Fruit fly (Drosophila melanogaster): ENCODE results near the gene Faf2.

Faf2 gene

dm6 chr2L:18732760-18733530, 24.5 kb upstream of the Faf2 start (continued):
- TF ChIP-seq otp (GFP tag; IDR thresholded peaks at IDR 0.05) (no peak), unc-4 (GFP tag; IDR thresholded peaks at IDR 0.05; ENCODE audit: partially characterized antibody) (no peak), CG10565 (GFP tag; optimal IDR thresholded peaks at IDR 0.05) (no peak), CG9727 (GFP tag; optimal IDR thresholded peaks at IDR 0.05) (no peak), Jarid2 (GFP tag; optimal IDR thresholded peaks at IDR 0.05) (peak; percentile 92), tna (GFP tag; IDR thresholded peaks at IDR 0.05; ENCODE audit: partially characterized antibody) (no peak), Rfx (GFP tag; IDR thresholded peaks at IDR 0.05) (no peak), Hmx (GFP tag; optimal IDR thresholded peaks at IDR 0.05) (no peak), sens-2 (GFP tag; IDR thresholded peaks at IDR 0.05) (no peak), gce (GFP tag; IDR thresholded peaks at IDR 0.05) (no peak), CG3407 (GFP tag; optimal IDR thresholded peaks at IDR 0.05) (no peak), sd (tag; optimal IDR thresholded peaks at IDR 0.05) (peak; percentile 88), CG6254 (GFP tag; optimal IDR thresholded peaks at IDR 0.05) (no peak), Antp (GFP tag; optimal IDR thresholded peaks at IDR 0.05) (no peak), luna (GFP tag; optimal IDR thresholded peaks at IDR 0.05) (no peak), YL-1 (GFP tag; optimal IDR thresholded peaks at IDR 0.05) (no peak), hkb (optimal IDR thresholded peaks at IDR 0.05) (no peak), hkb (GFP tag; IDR thresholded peaks at IDR 0.05) (no peak), B-H2 (GFP tag; optimal IDR thresholded peaks at IDR 0.05) (no peak), CG12299 (tag; optimal IDR thresholded peaks at IDR 0.05) (no peak), nau (GFP tag; optimal IDR thresholded peaks at IDR 0.05) (no peak), CG15696 (tag; optimal IDR thresholded peaks at IDR 0.05) (no peak), insv (GFP tag; optimal IDR thresholded peaks at IDR 0.05) (no peak), Atf6 (GFP tag; IDR thresholded peaks at IDR 0.05) (no peak), cwo (GFP tag; optimal IDR thresholded peaks at IDR 0.05) (no peak), salm (tag; optimal IDR thresholded peaks at IDR 0.05) (no peak), Nf-YB (GFP tag; optimal IDR thresholded peaks at IDR 0.05) (peak; percentile 68), CG9609 (GFP tag; optimal IDR thresholded peaks at IDR 0.05) (no peak), ara (GFP tag; IDR thresholded peaks at IDR 0.05) (0 out of 2 replicates have a peak, but pooled peaks have one; percentile 5), Sry-δ (GFP tag; optimal IDR thresholded peaks at IDR 0.05) (no peak), wek (GFP tag; optimal IDR thresholded peaks at IDR 0.05) (no peak), CG32532 (GFP tag; IDR thresholded peaks at IDR 0.05) (no peak), lola (GFP tag; optimal IDR thresholded peaks at IDR 0.05) (no peak), CG13424 (tag; optimal IDR thresholded peaks at IDR 0.05) (no peak), amos (GFP tag; IDR thresholded peaks at IDR 0.05; ENCODE audit: partially characterized antibody) (no peak), sob (GFP tag; IDR thresholded peaks at IDR 0.05) (no peak), run (tag; optimal IDR thresholded peaks at IDR 0.05) (no peak), bsh (GFP tag; optimal IDR thresholded peaks at IDR 0.05) (peak in 1 of 2 experiments; percentile 9), CG5245 (GFP tag; optimal IDR thresholded peaks at IDR 0.05) (no peak), Ada2b (GFP tag; IDR thresholded peaks at IDR 0.05) (no peak), CG17612 (GFP tag; IDR thresholded peaks at IDR 0.05) (no peak), CG2712 (tag; optimal IDR thresholded peaks at IDR 0.05) (peak; percentile 14), hb (GFP tag; IDR thresholded peaks at IDR 0.05; ENCODE audit: partially characterized antibody) (no peak), CG12236 (GFP tag; optimal IDR thresholded peaks at IDR 0.05) (no peak), gcm (GFP tag; optimal IDR thresholded peaks at IDR 0.05) (peak; percentile 17), CG1647 (GFP tag; optimal IDR thresholded peaks at IDR 0.05) (no peak), Nf-YC (tag; optimal IDR thresholded peaks at IDR 0.05) (peak; percentile 57), tgo (GFP tag; IDR thresholded peaks at IDR 0.05) (no peak), CG17385 (GFP tag; optimal IDR thresholded peaks at IDR 0.05) (no peak)
